Worm (Caenorhabditis elegans) whole organism, L2 larva: ENCODE measurements around the gene pitr-1.

ENCODE experiments used
- ama-1 ChIP-seq: fragments of 150-350 bp; optimal IDR thresholded peaks from 2 replicates; lab custom pipeline; 2018; ENCODE audit warnings: inconsistent platforms
- ceh-16 ChIP-seq: fragments of 150-350 bp; optimal IDR thresholded peaks from 2 replicates; lab custom pipeline; 2014; ENCODE audit warnings: missing biosample characterization, missing genetic modification characterization
- dmd-4 ChIP-seq: sonication (generic microtip); optimal IDR thresholded peaks from 2 replicates; lab custom pipeline; 2017; ENCODE audit warnings: missing biosample characterization, missing genetic modification characterization
- egl-27 ChIP-seq: sonication (generic microtip); optimal IDR thresholded peaks from 3 replicates; lab custom pipeline; 2017; ENCODE audit warnings: missing biosample characterization, missing genetic modification reagents, missing genetic modification characterization
- elt-3 ChIP-seq: sonication (generic microtip); optimal IDR thresholded peaks from 2 replicates; lab custom pipeline; 2017; ENCODE audit warnings: missing biosample characterization, missing genetic modification characterization
- lsy-2 ChIP-seq, 2 experiments: fragments of 150-350 bp in 1 of 2; sonication (generic microtip) in 1 of 2; optimal IDR thresholded peaks; 2 replicates each; lab custom pipeline; 2014 to 2017; ENCODE audit warnings: missing biosample characterization in 2 of 2, missing genetic modification characterization in 2 of 2
- nhr-11 ChIP-seq: fragments of 150-350 bp; optimal IDR thresholded peaks from 2 replicates; lab custom pipeline; 2014; ENCODE audit warnings: missing biosample characterization, missing genetic modification characterization
- skn-1 ChIP-seq: sonication (generic microtip); optimal IDR thresholded peaks from 2 replicates; lab custom pipeline; 2017; ENCODE audit warnings: missing biosample characterization, missing genetic modification characterization
- snpc-4 ChIP-seq: fragments of 150-350 bp; optimal IDR thresholded peaks from 2 replicates; lab custom pipeline; 2014; ENCODE audit warnings: missing biosample characterization, missing genetic modification characterization

ce11 chrIV:7407301-7407700, 13.4 kb downstream of the pitr-1 start:
- TF ChIP-seq snpc-4 (tag; lab: Kevin White, UChicago) (no peak), ceh-16 (tag; lab: Kevin White, UChicago) (no peak), elt-3 (tag; lab: Kevin White, UChicago) (no peak), skn-1 (tag; lab: Kevin White, UChicago) (no peak), egl-27 (no peak), ama-1 (lab: Kevin White, UChicago) (no peak), nhr-11 (no peak), lsy-2 (tag; optimal IDR thresholded peaks at IDR 0.05; lab: Kevin White, UChicago) (no peak), dmd-4 (tag; lab: Kevin White, UChicago) (no peak)
